Worm (Caenorhabditis elegans): ENCODE measurements around the gene C16B8.2.

ce11 chrX:3990495-3990894, 24.3 kb upstream of the C16B8.2 start:
- TF ChIP-seq ceh-9 (tag; optimal IDR thresholded peaks at IDR 0.05): no peak
- no peak for TF ChIP-seq pqm-1 (tag; optimal IDR thresholded peaks at IDR 0.05)
- TF ChIP-seq unc-55 (GFP tag; optimal IDR thresholded peaks at IDR 0.05): no peak
- no peak for TF ChIP-seq ceh-22 (tag; optimal IDR thresholded peaks at IDR 0.05)
- no peak for TF ChIP-seq pha-4 (tag; optimal IDR thresholded peaks at IDR 0.05)
- no peak for TF ChIP-seq gmeb-2 (tag; optimal IDR thresholded peaks at IDR 0.05)
- peak; percentile 53 for TF ChIP-seq hlh-30 (tag; optimal IDR thresholded peaks at IDR 0.05; ENCODE audit: insufficient read depth)
- no peak for TF ChIP-seq ceh-34 (tag; optimal IDR thresholded peaks at IDR 0.05)
- TF ChIP-seq nfya-1 (tag; optimal IDR thresholded peaks at IDR 0.05): no peak
- TF ChIP-seq fkh-10 (GFP tag; optimal IDR thresholded peaks at IDR 0.05): no peak
- TF ChIP-seq tbx-2 (tag; optimal IDR thresholded peaks at IDR 0.05): no peak
- TF ChIP-seq ref-2 (tag; optimal IDR thresholded peaks at IDR 0.05): no peak
- no peak for TF ChIP-seq unc-42 (tag; optimal IDR thresholded peaks at IDR 0.05)

Data from whole organism, late embryonic.